Worm (Caenorhabditis elegans): ENCODE measurements around the gene lim-4.

ce11 chrX:3838670-3839069 is 34.7 kb downstream of the lim-4 start:
- TF ChIP-seq flt-1 (GFP tag; IDR thresholded peaks at IDR 0.05) (no peak), hnd-1 (tag; optimal IDR thresholded peaks at IDR 0.05) (no peak), ama-1 (optimal IDR thresholded peaks at IDR 0.05) (no peak), hmg-4 (GFP tag; optimal IDR thresholded peaks at IDR 0.05) (no peak), F13C5.2 (tag; optimal IDR thresholded peaks at IDR 0.05) (no peak), hmbx-1 (tag; optimal IDR thresholded peaks at IDR 0.05) (no peak), scrt-1 (GFP tag; IDR thresholded peaks at IDR 0.05) (no peak), sea-1 (GFP tag; conservative IDR thresholded peaks at IDR 0.05) (no peak), tbx-11 (GFP tag; IDR thresholded peaks at IDR 0.05) (no peak), B0310.2 (tag; optimal IDR thresholded peaks at IDR 0.05) (no peak), ceh-13 (GFP tag; optimal IDR thresholded peaks at IDR 0.05) (no peak), ceh-36 (tag; optimal IDR thresholded peaks at IDR 0.05) (no peak), pes-1 (GFP tag; IDR thresholded peaks at IDR 0.05) (no peak)
